Worm (Caenorhabditis elegans) whole organism, early embryonic: ENCODE results near the gene cht-2.

Experiments
- B0310.2 ChIP-seq: sonication (generic microtip); optimal IDR thresholded peaks from 2 replicates; lab custom pipeline; 2016; ENCODE audit warnings: mild to moderate bottlenecking, missing genetic modification characterization, missing compliant biosample characterization
- ama-1 ChIP-seq: fragments of 150-350 bp; optimal IDR thresholded peaks from 2 replicates; lab custom pipeline; 2014

ce11 chrII:8518210-8518609 is 2.5 kb upstream of the cht-2 start, which contains the start of gene T13H5.8:
- no peak for TF ChIP-seq ama-1 (lab: Kevin White, UChicago)
- no peak for TF ChIP-seq B0310.2 (tag; lab: Kevin White, UChicago)
